Worm (Caenorhabditis elegans): ENCODE results near the gene ogt-1.
A peak's percentile ranks its signal among the peaks of the same experiment; 100 is the strongest.

Gene ogt-1

DNA sequence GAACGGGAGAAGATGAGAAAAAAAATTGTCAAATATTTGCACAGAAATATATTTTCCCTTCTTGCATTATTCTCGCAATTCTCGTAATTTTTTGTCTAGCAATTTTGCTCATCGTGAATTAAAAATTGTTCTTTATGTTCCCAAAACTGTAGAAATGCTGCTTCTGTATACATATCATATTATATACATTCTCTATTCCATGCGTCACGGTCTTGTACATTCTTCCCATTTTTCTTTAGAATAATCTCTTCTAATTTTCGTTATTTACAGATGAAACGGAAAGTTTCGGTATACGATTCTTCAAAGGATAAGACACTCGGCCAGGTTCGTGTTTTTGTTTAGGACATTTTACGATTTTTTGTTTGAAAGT is 14.0 kb upstream of the ogt-1 start, which contains the start of gene acs-4:
TSS of gene acs-4 (plus strand) at position 271 of the 370 bp plus-strand sequence.
- TF ChIP-seq cog-1 (tag; optimal IDR thresholded peaks at IDR 0.05) (no peak), T22C8.4 (GFP tag; IDR thresholded peaks at IDR 0.05) (no peak), klf-2 (GFP tag; conservative IDR thresholded peaks at IDR 0.05) (no peak), ztf-23 (GFP tag; IDR thresholded peaks at IDR 0.05) (no peak), ref-1 (GFP tag; conservative IDR thresholded peaks at IDR 0.05) (no peak), med-1 (GFP tag; optimal IDR thresholded peaks at IDR 0.05; ENCODE audit: insufficient read depth) (no peak), ztf-29 (GFP tag; IDR thresholded peaks at IDR 0.05) (no peak)

ce11 chrIII:7166664-7167567 is 13.3 kb upstream of the ogt-1 start:
- TF ChIP-seq ztf-29 (GFP tag; IDR thresholded peaks at IDR 0.05) (no peak), ztf-23 (GFP tag; IDR thresholded peaks at IDR 0.05) (no peak), cog-1 (tag; optimal IDR thresholded peaks at IDR 0.05) (no peak), tab-1 (GFP tag; IDR thresholded peaks at IDR 0.05) (no peak), ref-1 (GFP tag; conservative IDR thresholded peaks at IDR 0.05) (no peak), T22C8.4 (GFP tag; IDR thresholded peaks at IDR 0.05) (no peak), med-1 (GFP tag; optimal IDR thresholded peaks at IDR 0.05; ENCODE audit: insufficient read depth) (no peak), flt-1 (GFP tag; IDR thresholded peaks at IDR 0.05) (no peak), klf-2 (GFP tag; conservative IDR thresholded peaks at IDR 0.05) (no peak)

ce11 chrIII:7165816-7166229 is 12.2 kb upstream of the ogt-1 start:
- TF ChIP-seq cog-1 (tag; optimal IDR thresholded peaks at IDR 0.05) (no peak), klf-2 (GFP tag; conservative IDR thresholded peaks at IDR 0.05) (no peak), flt-1 (GFP tag; IDR thresholded peaks at IDR 0.05) (no peak), tab-1 (GFP tag; IDR thresholded peaks at IDR 0.05) (no peak), ztf-29 (GFP tag; IDR thresholded peaks at IDR 0.05) (no peak), med-1 (GFP tag; optimal IDR thresholded peaks at IDR 0.05; ENCODE audit: insufficient read depth) (no peak), ztf-23 (GFP tag; IDR thresholded peaks at IDR 0.05) (no peak), ref-1 (GFP tag; conservative IDR thresholded peaks at IDR 0.05) (no peak), T22C8.4 (GFP tag; IDR thresholded peaks at IDR 0.05) (no peak)

ce11 chrIII:7165276-7165675 is 11.7 kb upstream of the ogt-1 start:
- TF ChIP-seq ztf-23 (GFP tag; IDR thresholded peaks at IDR 0.05) (no peak), tab-1 (GFP tag; IDR thresholded peaks at IDR 0.05) (no peak)

ce11 chrIII:7162065-7162762 is 8.6 kb upstream of the ogt-1 start, which contains the start of the genes syf-2 and K04G7.1:
syf-2 (minus strand) TSS chrIII:7162115.
K04G7.1 (plus strand) TSS chrIII:7162712.
- TF ChIP-seq tab-1 (GFP tag; IDR thresholded peaks at IDR 0.05) (no peak), ztf-23 (GFP tag; IDR thresholded peaks at IDR 0.05) (peak; percentile 67; the same call in 1 of the 2 replicates), klf-2 (GFP tag; conservative IDR thresholded peaks at IDR 0.05) (no peak), cog-1 (tag; optimal IDR thresholded peaks at IDR 0.05) (peak; percentile 75), med-1 (GFP tag; optimal IDR thresholded peaks at IDR 0.05; ENCODE audit: insufficient read depth) (no peak)

DNA sequence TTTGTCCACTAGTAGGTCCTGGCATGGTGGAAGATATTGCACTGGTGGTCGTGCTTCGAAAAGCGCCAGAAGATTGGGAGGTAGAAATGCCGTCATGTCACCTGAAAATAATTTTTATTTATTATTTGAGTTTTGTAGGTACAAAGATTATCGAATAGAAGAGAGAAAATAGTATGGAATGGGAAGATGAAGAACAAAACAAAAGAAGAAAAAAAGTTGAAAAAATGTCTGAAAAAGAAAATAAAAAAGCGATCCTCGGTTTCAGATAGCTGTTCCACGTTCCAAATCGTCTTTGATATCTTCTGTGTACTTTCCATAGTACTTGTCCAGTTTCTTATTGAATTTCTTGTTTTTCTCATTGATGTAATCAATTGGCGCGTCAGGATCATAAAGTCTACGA is 7.5 kb upstream of the ogt-1 start, which contains the start of gene rnp-7:
TSS of gene rnp-7 (minus strand) at position 101 of the 400 bp plus-strand sequence.
- no peak for TF ChIP-seq klf-2 (GFP tag; conservative IDR thresholded peaks at IDR 0.05)
- no peak for TF ChIP-seq ztf-23 (GFP tag; IDR thresholded peaks at IDR 0.05)
- TF ChIP-seq ref-1 (GFP tag; conservative IDR thresholded peaks at IDR 0.05) = no peak
- TF ChIP-seq cog-1 (tag; optimal IDR thresholded peaks at IDR 0.05) = no peak
- no peak for TF ChIP-seq tab-1 (GFP tag; IDR thresholded peaks at IDR 0.05)
- no peak for TF ChIP-seq T22C8.4 (GFP tag; IDR thresholded peaks at IDR 0.05)
- no peak for TF ChIP-seq med-1 (GFP tag; optimal IDR thresholded peaks at IDR 0.05; ENCODE audit: insufficient read depth)
- no peak for TF ChIP-seq ztf-29 (GFP tag; IDR thresholded peaks at IDR 0.05)
- no peak for TF ChIP-seq flt-1 (GFP tag; IDR thresholded peaks at IDR 0.05)

DNA sequence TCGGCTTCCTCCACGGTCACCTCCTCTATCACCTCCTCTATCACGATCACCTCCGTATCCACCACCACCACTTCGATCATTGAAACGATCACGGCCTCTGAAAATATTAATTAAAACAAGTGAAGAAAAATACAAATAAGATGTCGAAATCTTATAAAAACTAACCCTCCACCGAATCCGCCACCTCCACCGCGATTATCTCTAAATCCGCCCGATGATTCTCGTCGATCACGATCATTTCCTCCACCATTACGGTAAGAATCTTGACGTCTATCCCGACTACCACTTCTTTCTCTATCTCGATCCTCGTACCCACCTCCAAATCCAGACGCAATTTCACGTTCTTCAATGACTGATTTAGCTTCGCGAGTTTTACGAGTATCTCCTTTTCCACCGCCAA is 5.6 kb upstream of the ogt-1 start:
- TF ChIP-seq klf-2 (GFP tag; conservative IDR thresholded peaks at IDR 0.05) (no peak), ztf-23 (GFP tag; IDR thresholded peaks at IDR 0.05) (no peak), ztf-29 (GFP tag; IDR thresholded peaks at IDR 0.05) (no peak), med-1 (GFP tag; optimal IDR thresholded peaks at IDR 0.05; ENCODE audit: insufficient read depth) (no peak), ref-1 (GFP tag; conservative IDR thresholded peaks at IDR 0.05) (no peak), cog-1 (tag; optimal IDR thresholded peaks at IDR 0.05) (no peak)

DNA sequence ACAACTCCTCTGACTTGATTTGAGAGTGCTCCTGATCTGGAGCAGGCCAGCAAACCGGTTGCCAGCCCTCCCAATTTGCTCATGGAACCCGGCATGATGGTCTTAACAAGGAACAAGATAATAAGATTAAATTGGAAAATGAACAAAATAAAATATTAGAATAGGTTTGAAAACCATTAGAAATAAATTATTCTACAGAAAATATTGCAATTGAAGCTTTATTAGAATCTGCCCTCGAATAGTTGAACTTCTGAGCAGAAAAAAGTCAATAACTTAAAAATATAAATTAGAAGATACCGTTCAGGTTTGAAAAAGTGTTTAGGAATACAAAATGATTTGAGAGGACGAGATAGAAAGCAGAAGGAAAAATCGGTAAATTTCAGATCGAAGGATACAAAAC is 5.1 kb upstream of the ogt-1 start, which contains the start of gene nuo-4:
TSS of gene nuo-4 (minus strand) at position 101 of the 400 bp plus-strand sequence.
- TF ChIP-seq flt-1 (GFP tag; IDR thresholded peaks at IDR 0.05) = 0 out of 2 replicates have a peak, but pooled peaks have one; percentile 38
- no peak for TF ChIP-seq med-1 (GFP tag; optimal IDR thresholded peaks at IDR 0.05; ENCODE audit: insufficient read depth)

ce11 chrIII:7155631-7156030 is 2.0 kb upstream of the ogt-1 start:
- TF ChIP-seq flt-1 (GFP tag; IDR thresholded peaks at IDR 0.05) (peak; percentile 73; the same call in 1 of the 2 replicates), tab-1 (GFP tag; IDR thresholded peaks at IDR 0.05) (no peak), med-1 (GFP tag; optimal IDR thresholded peaks at IDR 0.05; ENCODE audit: insufficient read depth) (no peak), ref-1 (GFP tag; conservative IDR thresholded peaks at IDR 0.05) (no peak), klf-2 (GFP tag; conservative IDR thresholded peaks at IDR 0.05) (no peak), ztf-29 (GFP tag; IDR thresholded peaks at IDR 0.05) (no peak), ztf-23 (GFP tag; IDR thresholded peaks at IDR 0.05) (peak; percentile 69; the same call in 1 of the 2 replicates), T22C8.4 (GFP tag; IDR thresholded peaks at IDR 0.05) (no peak), cog-1 (tag; optimal IDR thresholded peaks at IDR 0.05) (peak; percentile 82)

Measured in whole organism, midembryonic.